Fruit fly (Drosophila melanogaster): ENCODE measurements around the gene wake.

The wake gene

DNA sequence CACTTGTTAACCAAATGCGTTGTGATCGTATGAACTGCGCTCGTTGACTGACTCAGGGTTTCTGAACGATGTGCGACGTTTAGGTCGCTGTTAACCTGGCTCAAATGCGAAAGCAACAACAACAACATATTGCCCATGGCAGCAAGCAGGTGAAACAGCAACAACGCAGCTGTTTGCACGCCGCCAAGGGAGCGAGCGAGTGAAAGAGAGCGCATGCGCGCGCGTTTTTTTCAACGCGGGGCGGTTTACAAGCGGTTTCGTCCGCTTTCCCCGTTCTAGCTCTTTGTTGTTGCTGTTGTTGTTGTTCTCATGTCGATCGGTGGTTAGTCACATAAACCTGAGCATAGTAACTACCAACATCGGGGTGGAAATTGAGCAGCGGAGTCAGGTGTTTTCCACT is 6.6 kb upstream of the wake start (continued):
- TF ChIP-seq ems (GFP tag; optimal IDR thresholded peaks at IDR 0.05) (no peak), CG6813 (GFP tag; optimal IDR thresholded peaks at IDR 0.05) (no peak), hkb (optimal IDR thresholded peaks at IDR 0.05) (no peak), hkb (GFP tag; IDR thresholded peaks at IDR 0.05) (0 out of 2 replicates have a peak, but pooled peaks have one; percentile 12), CG8290 (GFP tag; optimal IDR thresholded peaks at IDR 0.05) (no peak), CG8290 (tag; optimal IDR thresholded peaks at IDR 0.05) (no peak), CG3163 (GFP tag; optimal IDR thresholded peaks at IDR 0.05) (no peak), CG11560 (tag; IDR thresholded peaks at IDR 0.05) (no peak), Dll (GFP tag; IDR thresholded peaks at IDR 0.05; ENCODE audit: partially characterized antibody) (0 out of 4 replicates have a peak, but pooled peaks have one; percentile 20), Hmr (GFP tag; optimal IDR thresholded peaks at IDR 0.05) (no peak), wor (GFP tag; IDR thresholded peaks at IDR 0.05) (no peak), Med (GFP tag) (peak; percentile 30), gt (GFP tag; IDR thresholded peaks at IDR 0.05) (no peak), tx (GFP tag; optimal IDR thresholded peaks at IDR 0.05) (no peak), Elba2 (GFP tag; optimal IDR thresholded peaks at IDR 0.05) (no peak), HLH3B (GFP tag; IDR thresholded peaks at IDR 0.05) (no peak), CG8388 (GFP tag; optimal IDR thresholded peaks at IDR 0.05) (no peak), Dip2 (GFP tag; IDR thresholded peaks at IDR 0.05) (no peak), CG8359 (GFP tag; optimal IDR thresholded peaks at IDR 0.05; ENCODE audit: borderline replicate concordance) (peak; percentile 99), ac (GFP tag; optimal IDR thresholded peaks at IDR 0.05) (peak; percentile 57), en (GFP tag; optimal IDR thresholded peaks at IDR 0.05) (no peak), Dfd (GFP tag; optimal IDR thresholded peaks at IDR 0.05) (no peak), D19A (tag; optimal IDR thresholded peaks at IDR 0.05) (no peak), CG9932 (GFP tag; IDR thresholded peaks at IDR 0.05) (0 out of 2 replicates have a peak, but pooled peaks have one; percentile 34), BEAF-32 (GFP tag; optimal IDR thresholded peaks at IDR 0.05) (no peak), CG2129 (GFP tag; IDR thresholded peaks at IDR 0.05; ENCODE audit: partially characterized antibody) (no peak), Xrp1 (GFP tag; IDR thresholded peaks at IDR 0.05) (no peak), MBD-R2 (GFP tag; IDR thresholded peaks at IDR 0.05) (no peak), stwl (tag; optimal IDR thresholded peaks at IDR 0.05) (no peak), CG5180 (GFP tag; optimal IDR thresholded peaks at IDR 0.05) (no peak), esg (GFP tag; conservative IDR thresholded peaks at IDR 0.05) (no peak), maf-S (GFP tag; optimal IDR thresholded peaks at IDR 0.05) (no peak), CG11398 (GFP tag; optimal IDR thresholded peaks at IDR 0.05) (no peak), prd (optimal IDR thresholded peaks at IDR 0.05) (no peak), prd (GFP tag; IDR thresholded peaks at IDR 0.05) (0 out of 3 replicates have a peak, but pooled peaks have one; percentile 4), CG15601 (tag; optimal IDR thresholded peaks at IDR 0.05) (no peak), MTF-1 (GFP tag; optimal IDR thresholded peaks at IDR 0.05; ENCODE audit: borderline replicate concordance) (no peak)

dm6 chr3R:22634549-22635410 is 4.8 kb upstream of the wake start:
- TF ChIP-seq CG11504 (tag; optimal IDR thresholded peaks at IDR 0.05) (peak; percentile 30), D19A (tag; optimal IDR thresholded peaks at IDR 0.05) (peak; percentile 4), CG6813 (GFP tag; optimal IDR thresholded peaks at IDR 0.05) (peak; percentile 58), dmrt99B (tag; optimal IDR thresholded peaks at IDR 0.05) (peak; percentile 16), HHEX (GFP tag; optimal IDR thresholded peaks at IDR 0.05) (peak; percentile 2), lab (GFP tag; optimal IDR thresholded peaks at IDR 0.05) (peak; percentile 49), Blimp-1 (GFP tag; optimal IDR thresholded peaks at IDR 0.05) (peak; percentile 35), mirr (GFP tag; optimal IDR thresholded peaks at IDR 0.05) (no peak), HLH3B (GFP tag; IDR thresholded peaks at IDR 0.05) (no peak), CG11085 (GFP tag; IDR thresholded peaks at IDR 0.05) (no peak), kni (GFP tag; optimal IDR thresholded peaks at IDR 0.05) (peak; percentile 11), Hr3 (GFP tag; optimal IDR thresholded peaks at IDR 0.05) (no peak), sob (GFP tag; IDR thresholded peaks at IDR 0.05) (no peak), CG5180 (GFP tag; optimal IDR thresholded peaks at IDR 0.05) (peak; percentile 22), dmrt11E (tag; optimal IDR thresholded peaks at IDR 0.05) (peak; percentile 23), zen (tag; optimal IDR thresholded peaks at IDR 0.05) (no peak), ham (GFP tag; IDR thresholded peaks at IDR 0.05) (no peak)
